Fruit fly (Drosophila melanogaster) whole organism, embryonic: ENCODE results near the gene Gorab.
A peak's percentile ranks its signal among the peaks of the same experiment; 100 is the strongest.

Source experiments
- Ada2b ChIP-seq: fragments of 200-800 bp; sonication (Bioruptor generic); IDR thresholded peaks from 2 replicates; pipeline ENCODE4 v1.3.6; 2022; ENCODE audit warnings: missing biosample characterization, missing genetic modification characterization
- B-H1 ChIP-seq: fragments of 200-800 bp; sonication (Bioruptor generic); IDR thresholded peaks from 3 replicates; pipeline ENCODE4 v1.3.6; 2022; ENCODE audit warnings: missing biosample characterization, missing genetic modification characterization
- CG10959 ChIP-seq: fragments of 200-800 bp; sonication (Bioruptor generic); IDR thresholded peaks from 2 replicates; pipeline ENCODE4 v1.3.6; 2022; ENCODE audit warnings: missing biosample characterization, missing genetic modification characterization
- CG11093 ChIP-seq: fragments of 200-800 bp; sonication (Bioruptor generic); IDR thresholded peaks from 3 replicates; pipeline ENCODE4 v1.3.6; 2022; ENCODE audit warnings: missing biosample characterization, missing genetic modification characterization
- CG11247 ChIP-seq: fragments of 200-800 bp; sonication (Bioruptor generic); IDR thresholded peaks from 2 replicates; pipeline ENCODE4 v1.3.6; 2022; ENCODE audit warnings: missing biosample characterization, missing genetic modification characterization
- CG11695 ChIP-seq: fragments of 200-800 bp; sonication (Bioruptor generic); IDR thresholded peaks from 3 replicates; pipeline ENCODE4 v1.3.6; 2022; ENCODE audit warnings: missing biosample characterization, missing genetic modification characterization
- CG11696 ChIP-seq: fragments of 200-800 bp; sonication (Bioruptor generic); IDR thresholded peaks from 2 replicates; pipeline ENCODE4 v1.3.6; 2022; ENCODE audit warnings: missing biosample characterization, missing genetic modification characterization
- CG12236 ChIP-seq: fragments of 200-800 bp; sonication (Bioruptor generic); optimal IDR thresholded peaks from 2 replicates; lab custom pipeline; 2016; ENCODE audit warnings: missing biosample characterization, missing genetic modification characterization
- CG15696 ChIP-seq: fragments of 200-800 bp; sonication (Bioruptor generic); optimal IDR thresholded peaks from 2 replicates; lab custom pipeline; 2019; ENCODE audit warnings: missing biosample characterization, mild to moderate bottlenecking, missing genetic modification characterization, moderate library complexity
- CG16813 ChIP-seq: fragments of 200-800 bp; sonication (Bioruptor generic); IDR thresholded peaks from 3 replicates; pipeline ENCODE4 v1.3.6; 2022; ENCODE audit warnings: missing biosample characterization, missing genetic modification characterization; ENCODE audit not compliant: partially characterized antibody
- CG17359 ChIP-seq: fragments of 200-800 bp; sonication (Bioruptor generic); optimal IDR thresholded peaks from 3 replicates; lab custom pipeline; 2018; ENCODE audit warnings: missing biosample characterization, mild to moderate bottlenecking, missing genetic modification characterization, moderate library complexity
- CG17361 ChIP-seq: fragments of 200-800 bp; sonication (Bioruptor generic); IDR thresholded peaks from 3 replicates; pipeline ENCODE4 v1.3.6; 2022; ENCODE audit warnings: missing biosample characterization, missing genetic modification characterization
- CG17912 ChIP-seq: fragments of 200-800 bp; sonication (Bioruptor generic); optimal IDR thresholded peaks from 2 replicates; lab custom pipeline; 2018; ENCODE audit warnings: missing biosample characterization, mild to moderate bottlenecking, missing genetic modification characterization
- CG2129 ChIP-seq: fragments of 200-800 bp; sonication (Bioruptor generic); IDR thresholded peaks from 2 replicates; pipeline ENCODE4 v1.3.6; 2022; ENCODE audit warnings: missing biosample characterization, missing genetic modification characterization; ENCODE audit not compliant: partially characterized antibody
- CG30020 ChIP-seq: fragments of 200-800 bp; optimal IDR thresholded peaks from 2 replicates; lab custom pipeline; 2019; ENCODE audit warnings: missing biosample characterization, mild to moderate bottlenecking, missing genetic modification characterization, moderate library complexity
- CG3407 ChIP-seq: fragments of 200-800 bp; sonication (Bioruptor generic); optimal IDR thresholded peaks from 2 replicates; lab custom pipeline; 2018; ENCODE audit warnings: missing biosample characterization, mild to moderate bottlenecking, missing genetic modification characterization
- CG7556 ChIP-seq: fragments of 200-800 bp; sonication (Bioruptor generic); optimal IDR thresholded peaks from 2 replicates; lab custom pipeline; 2017; ENCODE audit warnings: missing biosample characterization, mild to moderate bottlenecking, missing genetic modification characterization
- CG8290 ChIP-seq, 3 experiments: fragments of 200-800 bp; sonication (Bioruptor generic); optimal IDR thresholded peaks; 2 replicates each; lab custom pipeline; 2016 to 2019; ENCODE audit warnings: missing biosample characterization in 3 of 3, missing genetic modification characterization in 3 of 3, mild to moderate bottlenecking in 2 of 3, moderate library complexity in 1 of 3
- CG8359 ChIP-seq: fragments of 200-800 bp; sonication (Bioruptor generic); optimal IDR thresholded peaks from 2 replicates; lab custom pipeline; 2017; ENCODE audit warnings: missing biosample characterization, mild to moderate bottlenecking, missing genetic modification characterization, borderline replicate concordance
- CG9876 ChIP-seq: fragments of 200-800 bp; sonication (Bioruptor generic); optimal IDR thresholded peaks from 2 replicates; lab custom pipeline; 2016; ENCODE audit warnings: missing biosample characterization, missing genetic modification characterization
- CoRest ChIP-seq: fragments of 200-800 bp; sonication (Bioruptor generic); optimal IDR thresholded peaks from 3 replicates; lab custom pipeline; 2018; ENCODE audit warnings: missing biosample characterization, mild to moderate bottlenecking, missing genetic modification characterization, moderate library complexity
- D ChIP-seq, 2 experiments: fragments of 200-800 bp in 1 of 2; fragments of >200 bp in 1 of 2; sonication (Bioruptor generic) in 1 of 2; optimal IDR thresholded peaks; 2 replicates in 1 of 2; 3 replicates in 1 of 2; lab custom pipeline; 2017; ENCODE audit warnings: mild to moderate bottlenecking in 1 of 2, missing biosample characterization in 1 of 2, missing genetic modification characterization in 1 of 2, missing genetic modification reagents in 1 of 2
- Dfd ChIP-seq, 2 experiments: fragments of >200 bp; optimal IDR thresholded peaks; 2 replicates each; lab custom pipeline; 2017; ENCODE audit warnings: missing biosample characterization in 2 of 2, missing genetic modification characterization in 2 of 2
- Dref ChIP-seq: fragments of 200-800 bp; sonication (Bioruptor generic); IDR thresholded peaks from 2 replicates; pipeline ENCODE4 v1.3.6; 2022; ENCODE audit warnings: missing biosample characterization, missing genetic modification characterization
- HLH54F ChIP-seq: fragments of 200-800 bp; sonication (Bioruptor generic); optimal IDR thresholded peaks from 3 replicates; lab custom pipeline; 2016; ENCODE audit warnings: missing biosample characterization, missing genetic modification characterization
- HmgD ChIP-seq: fragments of 200-800 bp; sonication (Bioruptor generic); optimal IDR thresholded peaks from 3 replicates; lab custom pipeline; 2016; ENCODE audit warnings: missing biosample characterization, missing genetic modification characterization
- NC2β ChIP-seq: fragments of 200-800 bp; sonication (Bioruptor generic); optimal IDR thresholded peaks from 2 replicates; lab custom pipeline; 2016; ENCODE audit warnings: missing biosample characterization, missing genetic modification characterization
- Poxn ChIP-seq: fragments of 200-800 bp; sonication (Bioruptor generic); IDR thresholded peaks from 2 replicates; pipeline ENCODE4 v1.3.6; 2022; ENCODE audit warnings: missing biosample characterization, missing genetic modification characterization
- Vsx1 ChIP-seq: fragments of 200-800 bp; sonication (Bioruptor generic); optimal IDR thresholded peaks from 2 replicates; lab custom pipeline; 2017; ENCODE audit warnings: missing biosample characterization, mild to moderate bottlenecking, missing genetic modification characterization, missing genetic modification reagents
- az2 ChIP-seq: fragments of 200-800 bp; sonication (Bioruptor generic); optimal IDR thresholded peaks from 3 replicates; lab custom pipeline; 2016; ENCODE audit warnings: missing biosample characterization, missing genetic modification characterization
- chinmo ChIP-seq: fragments of 200-800 bp; sonication (Bioruptor generic); IDR thresholded peaks from 4 replicates; pipeline ENCODE4 v1.3.6; 2022; ENCODE audit warnings: missing biosample characterization, missing genetic modification characterization; ENCODE audit not compliant: partially characterized antibody
- crc ChIP-seq: fragments of 200-800 bp; sonication (Bioruptor generic); optimal IDR thresholded peaks from 2 replicates; lab custom pipeline; 2016; ENCODE audit warnings: missing biosample characterization, missing genetic modification characterization
- da ChIP-seq: fragments of 200-800 bp; sonication (Bioruptor generic); optimal IDR thresholded peaks from 2 replicates; lab custom pipeline; 2016; ENCODE audit warnings: missing biosample characterization, missing genetic modification characterization
- dimm ChIP-seq: fragments of 200-800 bp; sonication (Bioruptor generic); IDR thresholded peaks from 2 replicates; pipeline ENCODE4 v1.3.6; 2022; ENCODE audit warnings: missing biosample characterization, missing genetic modification characterization
- dmrt99B ChIP-seq: fragments of 200-800 bp; sonication (Bioruptor generic); optimal IDR thresholded peaks from 2 replicates; lab custom pipeline; 2018; ENCODE audit warnings: missing biosample characterization, mild to moderate bottlenecking, missing genetic modification characterization, moderate library complexity
- en ChIP-seq: fragments of 200-800 bp; sonication (Bioruptor generic); optimal IDR thresholded peaks from 2 replicates; lab custom pipeline; 2016; ENCODE audit warnings: missing biosample characterization, missing genetic modification characterization
- esg ChIP-seq: fragments of 200-800 bp; sonication (Bioruptor generic); conservative IDR thresholded peaks from 2 replicates; pipeline ENCODE4 v1.3.6; 2022; ENCODE audit warnings: missing biosample characterization, missing genetic modification characterization
- fd96Cb ChIP-seq: fragments of 200-800 bp; sonication (Bioruptor generic); optimal IDR thresholded peaks from 2 replicates; lab custom pipeline; 2018; ENCODE audit warnings: missing biosample characterization, mild to moderate bottlenecking, missing genetic modification characterization, moderate library complexity
- gsb ChIP-seq: fragments of 200-800 bp; sonication (Bioruptor generic); IDR thresholded peaks from 2 replicates; pipeline ENCODE4 v1.3.6; 2022; ENCODE audit warnings: missing biosample characterization, missing genetic modification characterization
- jigr1 ChIP-seq: fragments of 200-800 bp; sonication (Bioruptor generic); IDR thresholded peaks from 3 replicates; pipeline ENCODE4 v1.3.6; 2022; ENCODE audit warnings: missing biosample characterization, missing genetic modification characterization
- jing ChIP-seq: fragments of 200-800 bp; sonication (Bioruptor generic); optimal IDR thresholded peaks from 2 replicates; lab custom pipeline; 2018; ENCODE audit warnings: missing biosample characterization, mild to moderate bottlenecking, missing genetic modification characterization
- kay ChIP-seq: fragments of 200-800 bp; sonication (Bioruptor generic); optimal IDR thresholded peaks from 2 replicates; lab custom pipeline; 2016; ENCODE audit warnings: missing biosample characterization, missing genetic modification characterization
- nom ChIP-seq: fragments of 200-800 bp; sonication (Bioruptor generic); optimal IDR thresholded peaks from 2 replicates; lab custom pipeline; 2017; ENCODE audit warnings: missing biosample characterization, missing genetic modification characterization, mild to moderate bottlenecking, moderate library complexity, missing genetic modification reagents
- oc ChIP-seq: fragments of 200-800 bp; sonication (Bioruptor generic); optimal IDR thresholded peaks from 2 replicates; lab custom pipeline; 2018; ENCODE audit warnings: missing biosample characterization, mild to moderate bottlenecking, missing genetic modification characterization, moderate library complexity
- pho ChIP-seq: fragments of 200-800 bp; sonication (Bioruptor generic); optimal IDR thresholded peaks from 2 replicates; lab custom pipeline; 2016; ENCODE audit warnings: missing biosample characterization, missing genetic modification characterization
- phol ChIP-seq: fragments of 200-800 bp; sonication (Bioruptor generic); optimal IDR thresholded peaks from 3 replicates; lab custom pipeline; 2018; ENCODE audit warnings: missing biosample characterization, mild to moderate bottlenecking, missing genetic modification characterization, moderate library complexity
- pnt ChIP-seq: fragments of 200-800 bp; sonication (Bioruptor generic); optimal IDR thresholded peaks from 3 replicates; lab custom pipeline; 2016; ENCODE audit warnings: missing biosample characterization, missing genetic modification characterization
- psq ChIP-seq: fragments of 200-800 bp; sonication (Bioruptor generic); optimal IDR thresholded peaks from 2 replicates; lab custom pipeline; 2017; ENCODE audit warnings: missing biosample characterization, missing genetic modification characterization
- trh ChIP-seq: fragments of 200-800 bp; sonication (Bioruptor generic); optimal IDR thresholded peaks from 2 replicates; lab custom pipeline; 2016; ENCODE audit warnings: missing biosample characterization, missing genetic modification characterization
- yki ChIP-seq: fragments of >200 bp; optimal IDR thresholded peaks from 3 replicates; lab custom pipeline; 2018

Gene Gorab

DNA sequence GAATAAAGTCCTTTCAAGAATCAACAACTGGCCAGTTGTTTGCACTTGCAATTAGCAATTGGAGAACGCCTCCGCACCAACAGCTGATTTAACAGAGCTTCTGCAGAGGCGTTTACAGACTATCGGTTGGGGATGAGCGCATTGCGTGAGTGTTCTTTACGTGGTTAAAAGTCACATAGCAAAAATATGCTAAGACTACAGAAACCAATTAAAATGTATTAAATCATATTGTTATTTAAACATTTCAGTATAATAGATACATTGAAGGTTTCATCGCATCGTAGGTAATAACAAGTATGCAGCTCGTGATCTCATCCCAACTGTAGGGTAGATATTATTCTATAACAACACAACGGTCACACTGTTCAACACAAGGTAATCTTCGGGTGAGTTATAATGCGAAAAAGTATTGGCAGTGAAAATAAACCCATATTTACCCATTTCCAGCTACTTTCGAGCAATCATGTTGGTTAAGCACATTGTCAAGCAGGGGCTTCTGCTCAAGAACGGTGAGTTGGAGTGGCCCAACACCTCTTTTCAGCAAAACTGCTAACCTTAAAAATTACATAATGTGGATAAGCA, 3.4 kb downstream of the Gorab start, which contains the start of the genes Sec3 and COX7B (continued):
- TF ChIP-seq NC2β (GFP tag; lab: Kevin White, UChicago) (peak; percentile 65), CG11695 (GFP tag; lab: Robert Waterston, UW) (0 out of 3 replicates have a peak, but pooled peaks have one; percentile 14), CG8290 (GFP tag; optimal IDR thresholded peaks at IDR 0.05; lab: Kevin White, UChicago) (peak; percentile 49), CG8290 (tag; optimal IDR thresholded peaks at IDR 0.05; lab: Kevin White, UChicago) (peak; percentile 54 to 78), yki (lab: Kevin White, UChicago) (no peak), HLH54F (GFP tag; lab: Kevin White, UChicago) (peak; percentile 74), gsb (no peak), CG17912 (peak; percentile 20), CG15696 (peak; percentile 76), jing (GFP tag; lab: Kevin White, UChicago) (no peak), CG30020 (tag; lab: Kevin White, UChicago) (peak; percentile 67), Poxn (GFP tag; lab: Robert Waterston, UW) (no peak), dimm (GFP tag; lab: Robert Waterston, UW) (no peak), CG3407 (GFP tag; lab: Kevin White, UChicago) (no peak), Dref (GFP tag; lab: Robert Waterston, UW) (peak; percentile 31; the same call in 1 of the 2 replicates), CG10959 (GFP tag; lab: Robert Waterston, UW) (no peak), kay (GFP tag; lab: Kevin White, UChicago) (peak; percentile 51), CG11696 (no peak), HmgD (peak; percentile 5), oc (tag; lab: Kevin White, UChicago) (peak; percentile 64), pnt (GFP tag; lab: Kevin White, UChicago) (peak; percentile 28), da (no peak), trh (peak; percentile 25), nom (peak; percentile 15), pho (peak; percentile 55), esg (GFP tag; lab: Robert Waterston, UW) (peak; percentile 38; the same call in 1 of the 2 replicates), Vsx1 (peak; percentile 39), Dfd (GFP tag; optimal IDR thresholded peaks at IDR 0.05; lab: Kevin White, UChicago) (no peak), CG8359 (GFP tag; lab: Kevin White, UChicago) (no peak), fd96Cb (peak; percentile 22), CG11247 (GFP tag; lab: Robert Waterston, UW) (no peak), CG17361 (peak; percentile 72; the same call in 2 of the 3 replicates), jigr1 (GFP tag; lab: Robert Waterston, UW) (no peak), phol (peak; percentile 78), en (no peak), CG2129 (peak; percentile 92), B-H1 (GFP tag; lab: Robert Waterston, UW) (no peak), az2 (GFP tag; lab: Kevin White, UChicago) (peak; percentile 71), CG7556 (GFP tag; lab: Kevin White, UChicago) (peak; percentile 33), CG16813 (peak; percentile 95), CoRest (tag; lab: Kevin White, UChicago) (peak; percentile 78), chinmo (GFP tag; lab: Robert Waterston, UW) (peak; percentile 76; the same call in 2 of the 4 replicates), dmrt99B (tag; lab: Kevin White, UChicago) (peak; percentile 53), CG9876 (no peak), crc (GFP tag; lab: Kevin White, UChicago) (no peak), Ada2b (GFP tag; lab: Robert Waterston, UW) (no peak), CG11093 (no peak), psq (no peak), D (optimal IDR thresholded peaks at IDR 0.05; lab: Kevin White, UChicago) (no peak), D (GFP tag; optimal IDR thresholded peaks at IDR 0.05; lab: Kevin White, UChicago) (peak; percentile 30), CG17359 (peak; percentile 57), CG12236 (GFP tag; lab: Kevin White, UChicago) (no peak)
